Fruit fly (Drosophila melanogaster): Measurements from ENCODE around the gene promL.
A peak's percentile ranks its signal among the peaks of the same experiment; 100 is the strongest.

The promL gene

DNA sequence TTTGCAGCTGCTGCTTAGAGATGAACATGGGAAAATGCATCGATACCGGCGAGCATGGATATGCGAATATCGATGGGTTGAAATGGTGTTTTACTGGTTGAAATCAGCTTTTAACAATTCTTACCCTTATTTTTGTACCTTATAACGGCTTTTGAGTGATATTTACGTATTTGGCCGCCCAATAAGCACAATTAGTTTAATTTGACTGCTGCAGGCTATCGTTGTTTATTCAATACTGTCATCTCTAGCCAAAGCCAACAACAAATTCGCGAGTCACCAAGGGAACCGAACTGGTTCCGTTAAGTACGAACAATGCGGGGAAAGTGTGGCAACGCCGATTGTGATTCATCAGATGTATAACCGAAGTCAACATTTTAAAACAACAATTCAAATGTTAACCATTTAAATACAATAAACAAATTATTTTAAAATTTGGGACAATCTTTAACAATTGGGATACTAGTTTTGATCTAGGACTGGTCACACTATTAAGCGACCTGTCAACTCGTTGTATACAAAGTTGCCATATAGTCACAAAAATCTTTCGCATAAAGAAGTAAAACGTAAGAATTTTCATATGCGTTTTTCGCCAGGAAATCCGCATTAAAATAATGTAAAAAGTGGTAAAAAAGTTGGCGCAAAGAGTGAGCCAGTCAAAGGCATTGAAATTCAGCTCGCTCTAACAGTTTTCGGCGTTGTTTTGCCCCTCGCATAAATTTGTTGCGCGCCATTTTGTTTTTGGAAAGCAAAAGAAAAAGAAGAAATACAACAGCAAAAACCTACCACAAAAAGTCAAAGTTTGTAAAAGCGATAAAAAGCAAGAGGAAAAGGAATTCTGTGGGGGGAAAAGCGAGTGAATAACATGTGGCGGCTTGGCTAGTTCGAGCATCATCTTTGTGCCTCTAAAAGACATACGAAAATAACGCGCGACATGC, 20.9 kb upstream of the promL start, which contains the start of the genes Usp5 and BtbVII (continued):
- TF ChIP-seq CG15269 (tag; optimal IDR thresholded peaks at IDR 0.05) (peak; percentile 39), Fer1 (GFP tag; optimal IDR thresholded peaks at IDR 0.05) (peak; percentile 59), H15 (GFP tag; IDR thresholded peaks at IDR 0.05) (0 out of 3 replicates have a peak, but pooled peaks have one; percentile 13), prd (optimal IDR thresholded peaks at IDR 0.05) (no peak), prd (GFP tag; IDR thresholded peaks at IDR 0.05) (peak; percentile 62; the same call in 2 of the 3 replicates), vnd (GFP tag; IDR thresholded peaks at IDR 0.05; ENCODE audit: partially characterized antibody) (peak; percentile 96), rib (GFP tag; IDR thresholded peaks at IDR 0.05) (peak; percentile 91), CG6813 (GFP tag; optimal IDR thresholded peaks at IDR 0.05) (no peak), row (GFP tag; IDR thresholded peaks at IDR 0.05) (peak; percentile 90), sima (GFP tag; optimal IDR thresholded peaks at IDR 0.05) (no peak), Hmx (GFP tag; optimal IDR thresholded peaks at IDR 0.05) (no peak), zfh1 (GFP tag; IDR thresholded peaks at IDR 0.05) (peak; percentile 62), CG6254 (GFP tag; optimal IDR thresholded peaks at IDR 0.05) (no peak), CG15011 (GFP tag; optimal IDR thresholded peaks at IDR 0.05) (no peak), CG13296 (GFP tag; optimal IDR thresholded peaks at IDR 0.05) (peak; percentile 39), Hmr (GFP tag; optimal IDR thresholded peaks at IDR 0.05) (peak; percentile 50), CG2116 (GFP tag; optimal IDR thresholded peaks at IDR 0.05) (peak; percentile 71), Dip2 (GFP tag; IDR thresholded peaks at IDR 0.05) (no peak), Doc2 (GFP tag; IDR thresholded peaks at IDR 0.05) (no peak), CG12071 (GFP tag; optimal IDR thresholded peaks at IDR 0.05) (no peak), CG12104 (GFP tag; optimal IDR thresholded peaks at IDR 0.05) (no peak), tup (GFP tag; optimal IDR thresholded peaks at IDR 0.05) (peak; percentile 49), CG4820 (GFP tag; optimal IDR thresholded peaks at IDR 0.05) (peak; percentile 37), fru (optimal IDR thresholded peaks at IDR 0.05) (no peak), tx (GFP tag; optimal IDR thresholded peaks at IDR 0.05) (peak; percentile 68), Sin3A (optimal IDR thresholded peaks at IDR 0.05) (peak; percentile 90), Antp (GFP tag; optimal IDR thresholded peaks at IDR 0.05) (peak; percentile 81), CG1024 (GFP tag; IDR thresholded peaks at IDR 0.05) (no peak), CG14441 (GFP tag; IDR thresholded peaks at IDR 0.05) (peak; percentile 64), sens (GFP tag) (peak; percentile 96), vvl (GFP tag; IDR thresholded peaks at IDR 0.05) (peak; percentile 71; the same call in 1 of the 2 replicates), amos (GFP tag; IDR thresholded peaks at IDR 0.05; ENCODE audit: partially characterized antibody) (peak; percentile 90), pho (GFP tag; optimal IDR thresholded peaks at IDR 0.05) (peak; percentile 57), HmgZ (tag; optimal IDR thresholded peaks at IDR 0.05) (peak; percentile 69), Six4 (GFP tag; optimal IDR thresholded peaks at IDR 0.05) (peak; percentile 64), dimm (GFP tag; IDR thresholded peaks at IDR 0.05) (no peak), CG10209 (GFP tag; optimal IDR thresholded peaks at IDR 0.05) (peak; percentile 56), jumu (GFP tag; optimal IDR thresholded peaks at IDR 0.05) (peak; percentile 61), lola (GFP tag; optimal IDR thresholded peaks at IDR 0.05) (peak in 1 of 3 experiments; percentile 55), CG9797 (GFP tag; optimal IDR thresholded peaks at IDR 0.05) (peak; percentile 81), cwo (GFP tag; optimal IDR thresholded peaks at IDR 0.05) (no peak), CG4424 (GFP tag; optimal IDR thresholded peaks at IDR 0.05) (peak; percentile 28), CG2129 (GFP tag; IDR thresholded peaks at IDR 0.05; ENCODE audit: partially characterized antibody) (peak; percentile 96), Mad (GFP tag; optimal IDR thresholded peaks at IDR 0.05) (peak; percentile 66), CG2712 (tag; optimal IDR thresholded peaks at IDR 0.05) (peak; percentile 46), CG16815 (GFP tag; optimal IDR thresholded peaks at IDR 0.05) (peak; percentile 17), CG16813 (GFP tag; IDR thresholded peaks at IDR 0.05; ENCODE audit: partially characterized antibody) (peak; percentile 95), pros (GFP tag; optimal IDR thresholded peaks at IDR 0.05) (no peak), crc (GFP tag; optimal IDR thresholded peaks at IDR 0.05) (peak; percentile 22)
